Fruit fly (Drosophila melanogaster) whole organism, adult: ENCODE data around the gene CG15577.

Experiments used
- CG12768 ChIP-seq: fragments of 200-800 bp; sonication (Bioruptor generic); optimal IDR thresholded peaks from 2 replicates; lab custom pipeline; 2017; ENCODE audit warnings: missing biosample characterization, missing genetic modification characterization, mild to moderate bottlenecking, moderate library complexity, missing genetic modification reagents
- CG7101 ChIP-seq: fragments of 200-800 bp; sonication (Bioruptor generic); optimal IDR thresholded peaks from 2 replicates; lab custom pipeline; 2018; ENCODE audit warnings: missing biosample characterization, mild to moderate bottlenecking, missing genetic modification characterization, moderate library complexity
- Mnt ChIP-seq: fragments of 200-800 bp; sonication (Bioruptor generic); optimal IDR thresholded peaks from 2 replicates; lab custom pipeline; 2016; ENCODE audit warnings: missing biosample characterization, mild to moderate bottlenecking, missing genetic modification characterization
- ovo ChIP-seq: fragments of 200-800 bp; sonication (Bioruptor generic); optimal IDR thresholded peaks from 2 replicates; lab custom pipeline; 2016; ENCODE audit warnings: missing biosample characterization, missing genetic modification characterization
- pad ChIP-seq: fragments of 200-800 bp; sonication (Bioruptor generic); optimal IDR thresholded peaks from 3 replicates; lab custom pipeline; 2017; ENCODE audit warnings: missing biosample characterization, missing genetic modification characterization, mild to moderate bottlenecking, moderate library complexity, missing genetic modification reagents

- TF ChIP-seq ovo = no peak
- no peak for TF ChIP-seq CG12768 (GFP tag; lab: Kevin White, UChicago)
- TF ChIP-seq CG7101 (tag; lab: Kevin White, UChicago) = no peak
- TF ChIP-seq pad (GFP tag; lab: Kevin White, UChicago) = no peak
- no peak for TF ChIP-seq Mnt
Measured at dm6 chrX:4273499-4273898, 3.3 kb downstream of the CG15577 start.
